Worm (Caenorhabditis elegans) whole organism, late embryonic: ENCODE data around the gene egl-27.

Experiments used
- C08G9.2 ChIP-seq: sonication (generic microtip); optimal IDR thresholded peaks from 2 replicates; lab custom pipeline; 2016; ENCODE audit warnings: mild to moderate bottlenecking, missing genetic modification characterization, moderate library complexity, missing compliant biosample characterization
- C38D4.7 ChIP-seq: fragments of 200-800 bp; sonication (Bioruptor generic); optimal IDR thresholded peaks from 2 replicates; lab custom pipeline; 2018; ENCODE audit warnings: mild to moderate bottlenecking, missing genetic modification characterization, moderate library complexity, missing compliant biosample characterization
- K09A11.1 ChIP-seq: sonication (generic microtip); optimal IDR thresholded peaks from 2 replicates; lab custom pipeline; 2017; ENCODE audit warnings: antibody characterized with exemption, mild to moderate bottlenecking, missing genetic modification characterization, missing compliant biosample characterization; ENCODE audit not compliant: insufficient read depth
- ama-1 ChIP-seq: fragments of 150-350 bp; optimal IDR thresholded peaks from 2 replicates; lab custom pipeline; 2014
- ceh-18 ChIP-seq: sonication (generic microtip); optimal IDR thresholded peaks from 2 replicates; lab custom pipeline; 2016; ENCODE audit warnings: missing genetic modification characterization, missing compliant biosample characterization
- ceh-2 ChIP-seq: sonication (generic microtip); optimal IDR thresholded peaks from 2 replicates; lab custom pipeline; 2016; ENCODE audit warnings: missing genotype, missing genetic modification characterization, missing compliant biosample characterization
- ceh-31 ChIP-seq: sonication (generic microtip); optimal IDR thresholded peaks from 2 replicates; lab custom pipeline; 2016; ENCODE audit warnings: missing genetic modification characterization, missing compliant biosample characterization
- ceh-34 ChIP-seq: sonication (generic microtip); optimal IDR thresholded peaks from 2 replicates; lab custom pipeline; 2016; ENCODE audit warnings: mild to moderate bottlenecking, missing genetic modification characterization, missing compliant biosample characterization
- ceh-45 ChIP-seq: fragments of 200-800 bp; sonication (Bioruptor generic); IDR thresholded peaks from 2 replicates; pipeline ENCODE4 v1.3.6; 2022; ENCODE audit warnings: missing genetic modification reagents, missing genetic modification characterization, missing compliant biosample characterization
- ceh-48 ChIP-seq: sonication (generic microtip); optimal IDR thresholded peaks from 2 replicates; lab custom pipeline; 2016; ENCODE audit warnings: missing genetic modification characterization, inconsistent platforms, missing compliant biosample characterization
- che-1 ChIP-seq: sonication (generic microtip); optimal IDR thresholded peaks from 2 replicates; lab custom pipeline; 2016; ENCODE audit warnings: mild to moderate bottlenecking, missing genetic modification characterization, missing compliant biosample characterization
- dmd-4 ChIP-seq: sonication (generic microtip); optimal IDR thresholded peaks from 2 replicates; lab custom pipeline; 2016; ENCODE audit warnings: borderline replicate concordance, missing genetic modification characterization, missing compliant biosample characterization
- elt-2 ChIP-seq: sonication (generic microtip); optimal IDR thresholded peaks from 2 replicates; lab custom pipeline; 2016; ENCODE audit warnings: missing genetic modification reagents, missing genetic modification characterization, missing compliant biosample characterization
- elt-4 ChIP-seq: sonication (generic microtip); optimal IDR thresholded peaks from 2 replicates; lab custom pipeline; 2016; ENCODE audit warnings: missing genetic modification characterization, missing compliant biosample characterization
- eyg-1 ChIP-seq: sonication (generic microtip); optimal IDR thresholded peaks from 2 replicates; lab custom pipeline; 2016; ENCODE audit warnings: missing genotype, missing genetic modification characterization, missing compliant biosample characterization
- fkh-6 ChIP-seq: sonication (generic microtip); optimal IDR thresholded peaks from 2 replicates; lab custom pipeline; 2016; ENCODE audit warnings: missing genetic modification characterization, missing compliant biosample characterization
- gmeb-2 ChIP-seq: sonication (generic microtip); optimal IDR thresholded peaks from 2 replicates; lab custom pipeline; 2016; ENCODE audit warnings: missing genetic modification characterization, inconsistent platforms, missing compliant biosample characterization
- hlh-15 ChIP-seq: sonication (generic microtip); optimal IDR thresholded peaks from 2 replicates; lab custom pipeline; 2016; ENCODE audit warnings: missing genetic modification characterization, missing compliant biosample characterization
- hlh-30 ChIP-seq: sonication (generic microtip); optimal IDR thresholded peaks from 2 replicates; lab custom pipeline; 2017; ENCODE audit warnings: antibody characterized with exemption, missing genetic modification characterization, missing compliant biosample characterization; ENCODE audit not compliant: insufficient read depth
- hlh-8 ChIP-seq: sonication (generic microtip); optimal IDR thresholded peaks from 2 replicates; lab custom pipeline; 2016; ENCODE audit warnings: missing genotype, missing genetic modification characterization, missing compliant biosample characterization
- lin-11 ChIP-seq: fragments of 200-800 bp; sonication (Bioruptor generic); optimal IDR thresholded peaks from 2 replicates; lab custom pipeline; 2018; ENCODE audit warnings: mild to moderate bottlenecking, missing genetic modification characterization, missing compliant biosample characterization
- nfya-1 ChIP-seq: sonication (generic microtip); optimal IDR thresholded peaks from 2 replicates; lab custom pipeline; 2017; ENCODE audit warnings: missing genetic modification characterization, mild to moderate bottlenecking, missing compliant biosample characterization, antibody characterized with exemption, moderate library complexity
- nhr-232 ChIP-seq: sonication (generic microtip); optimal IDR thresholded peaks from 2 replicates; lab custom pipeline; 2016; ENCODE audit warnings: missing genetic modification characterization, missing compliant biosample characterization
- pha-2 ChIP-seq: sonication (generic microtip); optimal IDR thresholded peaks from 2 replicates; lab custom pipeline; 2017; ENCODE audit warnings: mild to moderate bottlenecking, missing genetic modification characterization, missing compliant biosample characterization
- pha-4 ChIP-seq: fragments of 150-350 bp; optimal IDR thresholded peaks from 2 replicates; lab custom pipeline; 2018; ENCODE audit warnings: missing biosample characterization, missing genetic modification reagents, missing genetic modification characterization
- rnt-1 ChIP-seq: sonication (generic microtip); optimal IDR thresholded peaks from 2 replicates; lab custom pipeline; 2016; ENCODE audit warnings: missing genetic modification characterization, missing compliant biosample characterization
- sox-2 ChIP-seq: fragments of 200-800 bp; sonication (Bioruptor generic); IDR thresholded peaks from 2 replicates; pipeline ENCODE4 v1.3.6; 2022; ENCODE audit warnings: missing genetic modification reagents, missing genetic modification characterization, missing compliant biosample characterization
- sox-4 ChIP-seq: sonication (generic microtip); optimal IDR thresholded peaks from 2 replicates; lab custom pipeline; 2017; ENCODE audit warnings: mild to moderate bottlenecking, missing genetic modification characterization, inconsistent platforms, missing compliant biosample characterization
- tbx-2 ChIP-seq: sonication (generic microtip); optimal IDR thresholded peaks from 2 replicates; lab custom pipeline; 2016; ENCODE audit warnings: missing genetic modification characterization, missing compliant biosample characterization
- tbx-7 ChIP-seq: sonication (generic microtip); optimal IDR thresholded peaks from 2 replicates; lab custom pipeline; 2016; ENCODE audit warnings: missing genotype, missing genetic modification characterization, missing compliant biosample characterization
- unc-3 ChIP-seq, 2 experiments: fragments of 200-800 bp in 1 of 2; sonication (Bioruptor generic) in 1 of 2; sonication (generic microtip) in 1 of 2; conservative IDR thresholded peaks in 1 of 2; optimal IDR thresholded peaks in 1 of 2; 2 replicates each; pipeline versions ENCODE4 v1.3.6 to Lab custom; 2016 to 2022; ENCODE audit warnings: missing compliant biosample characterization in 2 of 2, missing genetic modification characterization in 2 of 2, missing genetic modification reagents in 1 of 2
- unc-42 ChIP-seq: sonication (generic microtip); optimal IDR thresholded peaks from 2 replicates; lab custom pipeline; 2016; ENCODE audit warnings: missing genotype, missing genetic modification characterization, missing compliant biosample characterization
- unc-55 ChIP-seq: sonication (generic microtip); optimal IDR thresholded peaks from 2 replicates; lab custom pipeline; 2017; ENCODE audit warnings: missing biosample characterization, missing genetic modification reagents, missing genetic modification characterization
- ztf-16 ChIP-seq: sonication (generic microtip); optimal IDR thresholded peaks from 2 replicates; lab custom pipeline; 2017; ENCODE audit warnings: missing genetic modification characterization, missing compliant biosample characterization

The egl-27 gene

ce11 chrII:6838270-6838878 lies 3.6 kb downstream of the egl-27 start (continued):
- TF ChIP-seq ama-1 (lab: Kevin White, UChicago) (no peak), unc-42 (tag; lab: Kevin White, UChicago) (peak; percentile 97), ceh-2 (tag; lab: Kevin White, UChicago) (no peak), K09A11.1 (tag; lab: Kevin White, UChicago) (no peak), elt-2 (tag; lab: Kevin White, UChicago) (no peak)

- TF ChIP-seq sox-4 (tag; lab: Kevin White, UChicago) (no peak), pha-2 (no peak), elt-4 (tag; lab: Kevin White, UChicago) (no peak), ceh-31 (tag; lab: Kevin White, UChicago) (no peak), lin-11 (no peak), ceh-18 (tag; lab: Kevin White, UChicago) (peak; percentile 30), ceh-34 (peak; percentile 96), dmd-4 (tag; lab: Kevin White, UChicago) (no peak), C08G9.2 (no peak), tbx-7 (tag; lab: Kevin White, UChicago) (no peak), hlh-15 (no peak), C38D4.7 (GFP tag; lab: Kevin White, UChicago) (no peak), tbx-2 (tag; lab: Kevin White, UChicago) (peak; percentile 46), elt-2 (tag; lab: Kevin White, UChicago) (no peak), fkh-6 (tag; lab: Kevin White, UChicago) (no peak), hlh-8 (no peak), sox-2 (GFP tag; lab: Robert Waterston, UW) (no peak), unc-55 (GFP tag; lab: Kevin White, UChicago) (no peak), nfya-1 (tag; lab: Kevin White, UChicago) (peak; percentile 29), eyg-1 (tag; lab: Kevin White, UChicago) (peak; percentile 20), hlh-30 (peak; percentile 75), ceh-48 (tag; lab: Kevin White, UChicago) (no peak), ztf-16 (tag; lab: Kevin White, UChicago) (no peak)
- TF ChIP-seq, all 69 proteins: peak for 6
These were observed 4.2 kb downstream of the egl-27 start for ce11 chrII:6838977-6839376.

DNA sequence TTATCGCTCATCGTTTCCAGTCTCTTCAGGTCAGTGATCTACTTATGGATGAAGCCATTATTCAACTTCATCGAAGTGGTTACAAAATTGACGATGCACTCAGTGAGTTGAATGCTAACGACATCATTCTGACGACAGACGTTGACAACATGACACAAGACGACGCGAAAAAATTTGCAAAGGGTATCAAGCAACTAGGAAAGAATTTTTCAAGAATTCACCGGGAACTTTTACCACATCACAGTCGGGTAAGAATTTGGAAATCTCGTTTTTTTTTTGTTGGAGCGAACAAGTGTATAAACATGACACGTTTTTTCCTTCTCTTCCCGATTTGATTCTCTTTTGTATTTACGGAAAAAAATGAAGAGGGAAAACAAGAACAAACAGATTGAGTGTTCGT lies 5.9 kb downstream of the egl-27 start:
- no peak for TF ChIP-seq pha-4
- no peak for TF ChIP-seq che-1
- TF ChIP-seq ceh-45 (GFP tag; lab: Robert Waterston, UW) = no peak
- TF ChIP-seq unc-42 (tag; lab: Kevin White, UChicago) = no peak
- no peak for TF ChIP-seq nhr-232
- TF ChIP-seq elt-4 (tag; lab: Kevin White, UChicago) = no peak
- TF ChIP-seq unc-55 (GFP tag; lab: Kevin White, UChicago) = no peak
- no peak for TF ChIP-seq unc-3 (GFP tag; conservative IDR thresholded peaks at IDR 0.05; lab: Robert Waterston, UW)
- no peak for TF ChIP-seq unc-3 (tag; optimal IDR thresholded peaks at IDR 0.05; lab: Kevin White, UChicago)

- peak; percentile 70 for TF ChIP-seq unc-55 (GFP tag; lab: Kevin White, UChicago)
- TF ChIP-seq rnt-1 (tag; lab: Kevin White, UChicago) = peak; percentile 34
- peak; percentile 52 for TF ChIP-seq ceh-18 (tag; lab: Kevin White, UChicago)
- no peak for TF ChIP-seq ztf-16 (tag; lab: Kevin White, UChicago)
- no peak for TF ChIP-seq gmeb-2 (tag; lab: Kevin White, UChicago)
- peak; percentile 10 for TF ChIP-seq nfya-1 (tag; lab: Kevin White, UChicago)
- TF ChIP-seq ceh-2 (tag; lab: Kevin White, UChicago) = no peak
These were observed 6.3 kb downstream of the egl-27 start for ce11 chrII:6841102-6841501.
